Fruit fly (Drosophila melanogaster) whole organism, wandering third instar larva: ENCODE data around the gene MCTS1.

Source experiments
- Abd-B ChIP-seq: fragments of >200 bp; optimal IDR thresholded peaks from 2 replicates; lab custom pipeline; 2017; ENCODE audit warnings: missing biosample characterization, missing genetic modification characterization
- CG32264 ChIP-seq: fragments of 200-800 bp; sonication (Bioruptor generic); optimal IDR thresholded peaks from 2 replicates; lab custom pipeline; 2016; ENCODE audit warnings: missing biosample characterization, missing genetic modification characterization
- CG9705 ChIP-seq: fragments of 200-800 bp; sonication (Bioruptor generic); optimal IDR thresholded peaks from 2 replicates; lab custom pipeline; 2018; ENCODE audit warnings: missing biosample characterization, mild to moderate bottlenecking, missing genetic modification characterization
- CrebA ChIP-seq: fragments of 200-800 bp; sonication (Bioruptor generic); optimal IDR thresholded peaks from 2 replicates; lab custom pipeline; 2016; ENCODE audit warnings: missing biosample characterization, mild to moderate bottlenecking, missing genetic modification characterization, borderline replicate concordance
- Dfd ChIP-seq: fragments of >200 bp; optimal IDR thresholded peaks from 2 replicates; lab custom pipeline; 2017; ENCODE audit warnings: missing biosample characterization, missing genetic modification characterization
- Dif ChIP-seq: fragments of 200-275, 200-300 bp; sonication (Bioruptor generic); optimal IDR thresholded peaks from 2 replicates; lab custom pipeline; 2018; ENCODE audit warnings: missing biosample characterization, missing genetic modification characterization; ENCODE audit not compliant: partially characterized antibody
- GATAd ChIP-seq: sonication (Bioruptor generic); optimal IDR thresholded peaks from 2 replicates; lab custom pipeline; 2016; ENCODE audit warnings: missing biosample characterization, missing genetic modification characterization
- HLH106 ChIP-seq: fragments of 200-800 bp; optimal IDR thresholded peaks from 3 replicates; lab custom pipeline; 2019; ENCODE audit warnings: missing biosample characterization, mild to moderate bottlenecking, missing genetic modification characterization, moderate library complexity
- Hnf4 ChIP-seq: fragments of 200-800 bp; sonication (Bioruptor generic); optimal IDR thresholded peaks from 2 replicates; lab custom pipeline; 2016; ENCODE audit warnings: missing biosample characterization, mild to moderate bottlenecking, missing genetic modification characterization
- Hr78 ChIP-seq: fragments of >200 bp; optimal IDR thresholded peaks from 2 replicates; lab custom pipeline; 2017; ENCODE audit warnings: missing biosample characterization, missing genetic modification characterization
- Hr83 ChIP-seq: fragments of 200-300 bp; sonication (Bioruptor generic); optimal IDR thresholded peaks from 2 replicates; lab custom pipeline; 2016; ENCODE audit warnings: missing biosample characterization, mild to moderate bottlenecking, missing genetic modification characterization, moderate library complexity; ENCODE audit not compliant: poor library complexity, severe bottlenecking
- Jra ChIP-seq: sonication (Bioruptor generic); optimal IDR thresholded peaks from 2 replicates; lab custom pipeline; 2016; ENCODE audit warnings: missing biosample characterization, missing genetic modification characterization
- Mio ChIP-seq: sonication (Bioruptor generic); optimal IDR thresholded peaks from 2 replicates; lab custom pipeline; 2016; ENCODE audit warnings: missing biosample characterization, missing genetic modification characterization
- Myc ChIP-seq: fragments of >200 bp; optimal IDR thresholded peaks from 2 replicates; lab custom pipeline; 2017
- N ChIP-seq: fragments of >200 bp; optimal IDR thresholded peaks from 2 replicates; lab custom pipeline; 2018; ENCODE audit warnings: missing biosample characterization, missing external identifiers, missing genetic modification characterization
- OdsH ChIP-seq: fragments of 200-800 bp; sonication (Bioruptor generic); optimal IDR thresholded peaks from 2 replicates; lab custom pipeline; 2016; ENCODE audit warnings: missing biosample characterization, mild to moderate bottlenecking, missing genetic modification characterization
- Rel ChIP-seq, 2 experiments: fragments of 200-800 bp; sonication (Bioruptor generic) in 1 of 2; optimal IDR thresholded peaks; 2 replicates in 1 of 2; 3 replicates in 1 of 2; lab custom pipeline; 2016 to 2019; ENCODE audit warnings: mild to moderate bottlenecking in 2 of 2, missing biosample characterization in 2 of 2, missing genetic modification characterization in 2 of 2, moderate library complexity in 1 of 2
- Sp1 ChIP-seq: fragments of 200-800 bp; sonication (Bioruptor generic); optimal IDR thresholded peaks from 3 replicates; lab custom pipeline; 2019; ENCODE audit warnings: missing biosample characterization, mild to moderate bottlenecking, missing genetic modification characterization, moderate library complexity
- Vsx2 ChIP-seq: fragments of 200-300, 225-300 bp; sonication (Bioruptor generic); optimal IDR thresholded peaks from 2 replicates; lab custom pipeline; 2018; ENCODE audit warnings: missing biosample characterization, missing genetic modification characterization; ENCODE audit not compliant: partially characterized antibody
- br ChIP-seq: fragments of 200-800 bp; sonication (Bioruptor generic); optimal IDR thresholded peaks from 2 replicates; lab custom pipeline; 2016; ENCODE audit warnings: missing biosample characterization, missing genetic modification characterization
- brk ChIP-seq: fragments of 200-800 bp; sonication (Bioruptor generic); optimal IDR thresholded peaks from 2 replicates; lab custom pipeline; 2016; ENCODE audit warnings: missing biosample characterization, mild to moderate bottlenecking, missing genetic modification characterization
- dl ChIP-seq, 2 experiments: fragments of 175-275, 200-275 bp in 1 of 2; fragments of 200-275 bp in 1 of 2; sonication (Bioruptor generic); optimal IDR thresholded peaks; lab custom pipeline; 2018; ENCODE audit warnings: mild to moderate bottlenecking in 2 of 2, missing biosample characterization in 2 of 2, missing genetic modification characterization in 2 of 2, moderate library complexity in 2 of 2; ENCODE audit not compliant: partially characterized antibody in 2 of 2, insufficient read depth in 1 of 2
- dmrt93B ChIP-seq: fragments of 200-800 bp; sonication (Bioruptor generic); optimal IDR thresholded peaks from 2 replicates; lab custom pipeline; 2018; ENCODE audit warnings: missing biosample characterization, mild to moderate bottlenecking, missing genetic modification characterization
- dsf ChIP-seq: sonication (Bioruptor generic); optimal IDR thresholded peaks from 2 replicates; lab custom pipeline; 2016; ENCODE audit warnings: missing biosample characterization, missing genetic modification characterization, borderline replicate concordance
- ey ChIP-seq: fragments of 200-800 bp; sonication (Bioruptor generic); optimal IDR thresholded peaks from 2 replicates; lab custom pipeline; 2016; ENCODE audit warnings: missing biosample characterization, missing genetic modification characterization
- foxo ChIP-seq, 2 experiments: fragments of 200-800 bp; sonication (Bioruptor generic); optimal IDR thresholded peaks; 2 replicates in 1 of 2; 3 replicates in 1 of 2; lab custom pipeline; 2016 to 2017; ENCODE audit warnings: missing biosample characterization in 2 of 2, missing genetic modification characterization in 2 of 2
- fru ChIP-seq: fragments of 200-800 bp; sonication (Bioruptor generic); optimal IDR thresholded peaks from 3 replicates; lab custom pipeline; 2016; ENCODE audit warnings: missing biosample characterization, mild to moderate bottlenecking, missing genetic modification characterization
- h ChIP-seq: fragments of 200-800 bp; sonication (Bioruptor generic); optimal IDR thresholded peaks from 3 replicates; lab custom pipeline; 2016; ENCODE audit warnings: missing biosample characterization, mild to moderate bottlenecking, missing genetic modification characterization
- jim ChIP-seq: fragments of 175-275, 200-325 bp; sonication (Bioruptor generic); optimal IDR thresholded peaks from 2 replicates; lab custom pipeline; 2016; ENCODE audit warnings: missing biosample characterization, mild to moderate bottlenecking, missing genetic modification characterization
- lola ChIP-seq: fragments of >200 bp; optimal IDR thresholded peaks from 2 replicates; lab custom pipeline; 2017; ENCODE audit warnings: missing biosample characterization, missing genetic modification characterization
- pan ChIP-seq: fragments of >200 bp; optimal IDR thresholded peaks from 2 replicates; lab custom pipeline; 2017
- psq ChIP-seq: fragments of 200-800 bp; sonication (Bioruptor generic); optimal IDR thresholded peaks from 3 replicates; lab custom pipeline; 2017; ENCODE audit warnings: missing biosample characterization, mild to moderate bottlenecking, missing genetic modification characterization, moderate library complexity
- rgr ChIP-seq: fragments of 200-800 bp; sonication (Bioruptor generic); optimal IDR thresholded peaks from 3 replicates; lab custom pipeline; 2016; ENCODE audit warnings: missing biosample characterization, mild to moderate bottlenecking, missing genetic modification characterization
- sage ChIP-seq: fragments of 200-800 bp; sonication (Bioruptor generic); optimal IDR thresholded peaks from 2 replicates; lab custom pipeline; 2016; ENCODE audit warnings: missing biosample characterization, mild to moderate bottlenecking, missing genetic modification characterization
- sv ChIP-seq: fragments of 200-800 bp; sonication (Bioruptor generic); optimal IDR thresholded peaks from 3 replicates; lab custom pipeline; 2016; ENCODE audit warnings: missing biosample characterization, missing genetic modification characterization
- tai ChIP-seq: sonication (Bioruptor generic); optimal IDR thresholded peaks from 2 replicates; lab custom pipeline; 2016; ENCODE audit warnings: missing biosample characterization, missing genetic modification characterization
- usp ChIP-seq: fragments of >200 bp; optimal IDR thresholded peaks from 2 replicates; lab custom pipeline; 2017; ENCODE audit warnings: missing biosample characterization, missing genetic modification characterization
- woc ChIP-seq: sonication (Bioruptor generic); optimal IDR thresholded peaks from 2 replicates; lab custom pipeline; 2016; ENCODE audit warnings: missing biosample characterization, mild to moderate bottlenecking, missing genetic modification characterization

The MCTS1 gene

dm6 chrX:6030010-6030409 lies 7.7 kb upstream of the MCTS1 start:
- no peak for TF ChIP-seq Abd-B
- peak; percentile 18 for TF ChIP-seq Hnf4 (GFP tag; lab: Kevin White, UChicago)
- TF ChIP-seq Hr78 (GFP tag; lab: Kevin White, UChicago): no peak
- TF ChIP-seq fru (GFP tag; lab: Kevin White, UChicago): peak; percentile 76
- TF ChIP-seq woc (GFP tag; lab: Kevin White, UChicago): peak; percentile 64
- TF ChIP-seq Jra (GFP tag; lab: Kevin White, UChicago): no peak
- TF ChIP-seq Hr83 (GFP tag; lab: Kevin White, UChicago): no peak
- peak; percentile 55 for TF ChIP-seq psq (GFP tag; lab: Kevin White, UChicago)
- peak; percentile 69 for TF ChIP-seq Sp1 (GFP tag; lab: Kevin White, UChicago)
- no peak for TF ChIP-seq Myc (lab: Kevin White, UChicago)
- TF ChIP-seq h: peak; percentile 68
- TF ChIP-seq jim (GFP tag; lab: Kevin White, UChicago): no peak
- no peak for TF ChIP-seq Rel (GFP tag; optimal IDR thresholded peaks at IDR 0.05; lab: Kevin White, UChicago)
- TF ChIP-seq Rel (tag; optimal IDR thresholded peaks at IDR 0.05; lab: Kevin White, UChicago): peak; percentile 19
- TF ChIP-seq sv (GFP tag; lab: Kevin White, UChicago): no peak
- TF ChIP-seq ey (GFP tag; lab: Kevin White, UChicago): peak; percentile 75
- peak; percentile 35 for TF ChIP-seq sage (GFP tag; lab: Kevin White, UChicago)
- no peak for TF ChIP-seq Vsx2 (GFP tag; lab: Kevin White, UChicago)
- TF ChIP-seq Dif (GFP tag; lab: Kevin White, UChicago): no peak
- TF ChIP-seq CrebA (GFP tag; lab: Kevin White, UChicago): no peak
- TF ChIP-seq CG32264 (GFP tag; lab: Kevin White, UChicago): peak; percentile 28
- no peak for TF ChIP-seq tai (GFP tag; lab: Kevin White, UChicago)
- peak; percentile 76 for TF ChIP-seq HLH106 (tag; lab: Kevin White, UChicago)
- no peak for TF ChIP-seq lola
- no peak for TF ChIP-seq dsf (GFP tag; lab: Kevin White, UChicago)
- no peak for TF ChIP-seq N (GFP tag; lab: Kevin White, UChicago)
- TF ChIP-seq Mio: no peak
- no peak for TF ChIP-seq GATAd (GFP tag; lab: Kevin White, UChicago)
- TF ChIP-seq usp: no peak
- TF ChIP-seq Dfd (GFP tag; lab: Kevin White, UChicago): no peak
- TF ChIP-seq brk (GFP tag; lab: Kevin White, UChicago): peak; percentile 7
- TF ChIP-seq foxo (GFP tag; optimal IDR thresholded peaks at IDR 0.05; lab: Kevin White, UChicago): peak in 1 of 2 experiments; percentile 78
- TF ChIP-seq dl (GFP tag; optimal IDR thresholded peaks at IDR 0.05; lab: Kevin White, UChicago; ENCODE audit: insufficient read depth in 1 of 2, partially characterized antibody in 2 of 2): no peak
- peak; percentile 43 for TF ChIP-seq dmrt93B (GFP tag; lab: Kevin White, UChicago)
- no peak for TF ChIP-seq pan
- peak; percentile 58 for TF ChIP-seq CG9705
- peak; percentile 74 for TF ChIP-seq br (GFP tag; lab: Kevin White, UChicago)
- TF ChIP-seq OdsH (GFP tag; lab: Kevin White, UChicago): peak; percentile 58
- peak; percentile 60 for TF ChIP-seq rgr (GFP tag; lab: Kevin White, UChicago)
- TF ChIP-seq, all 38 proteins: peak for 18

- TF ChIP-seq Vsx2 (GFP tag; lab: Kevin White, UChicago) (peak; percentile 93), lola (no peak)
Observed at dm6 chrX:6030593-6030992, 7.1 kb upstream of the MCTS1 start.

- no peak for TF ChIP-seq Rel (GFP tag; optimal IDR thresholded peaks at IDR 0.05; lab: Kevin White, UChicago)
- TF ChIP-seq Rel (tag; optimal IDR thresholded peaks at IDR 0.05; lab: Kevin White, UChicago): peak; percentile 44
- no peak for TF ChIP-seq Hr78 (GFP tag; lab: Kevin White, UChicago)
- peak; percentile 70 for TF ChIP-seq sv (GFP tag; lab: Kevin White, UChicago)
- no peak for TF ChIP-seq Myc (lab: Kevin White, UChicago)
- peak; percentile 54 for TF ChIP-seq OdsH (GFP tag; lab: Kevin White, UChicago)
- TF ChIP-seq Jra (GFP tag; lab: Kevin White, UChicago): no peak
- TF ChIP-seq ey (GFP tag; lab: Kevin White, UChicago): peak; percentile 77
- TF ChIP-seq sage (GFP tag; lab: Kevin White, UChicago): no peak
- no peak for TF ChIP-seq Mio
- no peak for TF ChIP-seq Vsx2 (GFP tag; lab: Kevin White, UChicago)
- peak; percentile 75 for TF ChIP-seq h
- peak in 1 of 2 experiments; percentile 76 for TF ChIP-seq foxo (GFP tag; optimal IDR thresholded peaks at IDR 0.05; lab: Kevin White, UChicago)
- TF ChIP-seq fru (GFP tag; lab: Kevin White, UChicago): peak; percentile 81
- TF ChIP-seq woc (GFP tag; lab: Kevin White, UChicago): peak; percentile 42
- TF ChIP-seq dmrt93B (GFP tag; lab: Kevin White, UChicago): peak; percentile 55
- TF ChIP-seq Sp1 (GFP tag; lab: Kevin White, UChicago): peak; percentile 72
- peak; percentile 71 for TF ChIP-seq HLH106 (tag; lab: Kevin White, UChicago)
- peak; percentile 63 for TF ChIP-seq CG9705
- TF ChIP-seq CG32264 (GFP tag; lab: Kevin White, UChicago): peak; percentile 14
- peak; percentile 50 for TF ChIP-seq psq (GFP tag; lab: Kevin White, UChicago)
- TF ChIP-seq br (GFP tag; lab: Kevin White, UChicago): peak; percentile 66
- peak; percentile 48 for TF ChIP-seq Hnf4 (GFP tag; lab: Kevin White, UChicago)
- TF ChIP-seq rgr (GFP tag; lab: Kevin White, UChicago): peak; percentile 67
Observed at dm6 chrX:6031692-6032091, 6.0 kb upstream of the MCTS1 start.
